Worm (Caenorhabditis elegans) whole organism, L4/young adult: ENCODE measurements around the gene C09G9.8.

ENCODE experiments used
- W03F9.2 ChIP-seq: fragments of 150-350 bp; optimal IDR thresholded peaks from 2 replicates; lab custom pipeline; 2014; ENCODE audit warnings: missing biosample characterization, missing genetic modification characterization
- dao-5 ChIP-seq: sonication (generic microtip); optimal IDR thresholded peaks from 2 replicates; lab custom pipeline; 2016; ENCODE audit warnings: missing genotype, missing genetic modification characterization, moderate library complexity, missing compliant biosample characterization
- him-1 ChIP-seq: sonication (generic microtip); optimal IDR thresholded peaks from 2 replicates; lab custom pipeline; 2016; ENCODE audit warnings: missing genotype, missing genetic modification reagents, missing genetic modification characterization, missing compliant biosample characterization

ce11 chrIV:8879810-8880209 is 1.5 kb upstream of the C09G9.8 start, which contains the start of gene npax-4:
- TF ChIP-seq him-1 (tag; lab: Kevin White, UChicago) (no peak), dao-5 (tag; lab: Kevin White, UChicago) (no peak), W03F9.2 (tag; lab: Kevin White, UChicago) (no peak)
